Worm (Caenorhabditis elegans): ENCODE measurements around the gene gsr-1.

Gene gsr-1

ce11 chrIII:3694572-3694971, 43.9 kb downstream of the gsr-1 start, which contains the start of gene npr-15:
Gene npr-15 (minus strand): TSS chrIII:3694672.
- no peak for TF ChIP-seq unc-62 (GFP tag; optimal IDR thresholded peaks at IDR 0.05)

DNA sequence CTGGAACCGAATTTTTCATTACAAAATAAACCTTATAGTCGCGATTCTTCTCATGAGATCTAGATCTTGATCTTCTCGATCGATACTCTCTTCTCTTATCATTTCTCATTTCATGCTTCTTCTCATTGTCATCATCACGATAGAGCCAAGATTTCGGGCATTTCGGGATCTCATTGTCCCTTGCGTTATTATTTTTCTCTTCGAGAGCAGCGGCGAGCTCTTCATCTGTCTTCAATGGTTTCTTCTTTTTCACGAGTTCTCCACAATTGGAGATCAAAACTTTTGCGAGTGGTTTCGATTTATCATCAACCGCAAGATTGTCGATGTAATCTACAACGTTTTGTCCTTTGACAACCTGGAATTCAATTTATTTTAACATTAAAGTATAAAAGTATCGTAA, 47.7 kb downstream of the gsr-1 start:
- no peak for TF ChIP-seq unc-62 (GFP tag; optimal IDR thresholded peaks at IDR 0.05)

ce11 chrIII:3699275-3699674, 48.6 kb downstream of the gsr-1 start, which contains the start of gene cyn-9:
Gene cyn-9 (minus strand): TSS chrIII:3699640.
- TF ChIP-seq unc-62 (GFP tag; optimal IDR thresholded peaks at IDR 0.05): no peak

ce11 chrIII:3701411-3702310, 51.0 kb downstream of the gsr-1 start, which contains the start of the genes pdi-1 and C14B1.2:
Gene pdi-1 (minus strand): TSS chrIII:3701461.
Gene C14B1.2 (plus strand): TSS chrIII:3702260.
- TF ChIP-seq unc-62 (GFP tag; optimal IDR thresholded peaks at IDR 0.05): no peak
